Worm (Caenorhabditis elegans): Measurements from ENCODE around the gene C15H11.1.

C15H11.1 gene

ce11 chrV:14394743-14395142 lies 1.1 kb downstream of the C15H11.1 start, which contains the start of gene C15H11.13:
TSS of gene C15H11.13 (plus strand) at chrV:14395043.
- TF ChIP-seq klf-2 (GFP tag; conservative IDR thresholded peaks at IDR 0.05), result no peak
- TF ChIP-seq ref-1 (GFP tag; conservative IDR thresholded peaks at IDR 0.05), result no peak
- no peak for TF ChIP-seq med-1 (GFP tag; optimal IDR thresholded peaks at IDR 0.05; ENCODE audit: insufficient read depth)
- no peak for TF ChIP-seq tab-1 (GFP tag; IDR thresholded peaks at IDR 0.05)
- TF ChIP-seq ztf-29 (GFP tag; IDR thresholded peaks at IDR 0.05), result no peak
- TF ChIP-seq T22C8.4 (GFP tag; IDR thresholded peaks at IDR 0.05), result no peak
- TF ChIP-seq cog-1 (tag; optimal IDR thresholded peaks at IDR 0.05), result no peak
- no peak for TF ChIP-seq ztf-23 (GFP tag; IDR thresholded peaks at IDR 0.05)
- no peak for TF ChIP-seq flt-1 (GFP tag; IDR thresholded peaks at IDR 0.05)

- TF ChIP-seq ztf-23 (GFP tag; IDR thresholded peaks at IDR 0.05), result no peak
- no peak for TF ChIP-seq ref-1 (GFP tag; conservative IDR thresholded peaks at IDR 0.05)
- no peak for TF ChIP-seq T22C8.4 (GFP tag; IDR thresholded peaks at IDR 0.05)
- TF ChIP-seq klf-2 (GFP tag; conservative IDR thresholded peaks at IDR 0.05), result no peak
- no peak for TF ChIP-seq med-1 (GFP tag; optimal IDR thresholded peaks at IDR 0.05; ENCODE audit: insufficient read depth)
- no peak for TF ChIP-seq flt-1 (GFP tag; IDR thresholded peaks at IDR 0.05)
- no peak for TF ChIP-seq tab-1 (GFP tag; IDR thresholded peaks at IDR 0.05)
- no peak for TF ChIP-seq ztf-29 (GFP tag; IDR thresholded peaks at IDR 0.05)
- TF ChIP-seq cog-1 (tag; optimal IDR thresholded peaks at IDR 0.05), result no peak
Measured at ce11 chrV:14396123-14396669, 2.6 kb downstream of the C15H11.1 start.

DNA sequence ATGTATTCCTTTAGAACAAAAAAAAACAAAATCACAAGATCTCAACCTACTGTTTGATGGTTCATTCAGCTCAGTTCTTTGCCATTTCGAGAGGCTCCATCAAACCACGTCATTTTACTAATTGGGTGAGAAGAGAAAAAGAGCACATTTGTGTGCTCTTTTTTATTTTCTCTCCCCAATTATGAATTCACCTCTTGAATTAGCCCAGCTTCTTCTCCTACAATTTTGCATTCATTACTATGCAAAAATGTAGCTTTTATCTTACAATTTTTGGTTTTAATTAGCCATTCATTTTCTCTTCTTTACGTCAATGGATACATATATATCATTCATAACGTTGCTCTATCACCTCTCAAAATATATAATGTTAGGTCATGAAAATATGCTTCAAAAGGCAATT lies 12.0 kb downstream of the C15H11.1 start:
- TF ChIP-seq med-1 (GFP tag; optimal IDR thresholded peaks at IDR 0.05; ENCODE audit: insufficient read depth) (no peak), ztf-23 (GFP tag; IDR thresholded peaks at IDR 0.05) (no peak), ztf-29 (GFP tag; IDR thresholded peaks at IDR 0.05) (no peak), flt-1 (GFP tag; IDR thresholded peaks at IDR 0.05) (no peak), klf-2 (GFP tag; conservative IDR thresholded peaks at IDR 0.05) (no peak), tab-1 (GFP tag; IDR thresholded peaks at IDR 0.05) (no peak), cog-1 (tag; optimal IDR thresholded peaks at IDR 0.05) (no peak), ref-1 (GFP tag; conservative IDR thresholded peaks at IDR 0.05) (no peak), T22C8.4 (GFP tag; IDR thresholded peaks at IDR 0.05) (no peak)

DNA sequence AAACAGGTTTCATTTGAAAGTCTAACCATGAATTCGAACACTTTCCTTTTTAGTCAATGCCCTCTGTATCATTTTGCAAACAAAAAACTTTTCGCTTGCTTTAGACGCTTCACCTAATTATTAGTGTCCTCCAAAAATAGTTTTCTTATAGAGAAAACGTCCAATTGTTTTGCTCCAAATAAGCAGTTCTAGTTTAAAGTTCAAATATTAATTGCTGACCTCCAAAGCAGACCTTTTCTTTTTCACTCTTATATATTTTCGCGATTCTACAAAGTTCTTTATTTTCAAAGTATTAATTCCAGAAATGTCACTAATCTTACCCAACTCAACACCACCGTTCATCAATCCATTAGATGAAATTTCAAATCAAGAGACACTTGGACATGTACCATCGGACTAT lies 15.2 kb downstream of the C15H11.1 start, which contains the start of gene gnrr-2:
gnrr-2 (plus strand) TSS at position 301 of the 400 bp plus-strand sequence.
- TF ChIP-seq cog-1 (tag; optimal IDR thresholded peaks at IDR 0.05) (no peak), med-1 (GFP tag; optimal IDR thresholded peaks at IDR 0.05; ENCODE audit: insufficient read depth) (no peak), flt-1 (GFP tag; IDR thresholded peaks at IDR 0.05) (no peak), ztf-23 (GFP tag; IDR thresholded peaks at IDR 0.05) (no peak), ref-1 (GFP tag; conservative IDR thresholded peaks at IDR 0.05) (no peak), tab-1 (GFP tag; IDR thresholded peaks at IDR 0.05) (no peak), ztf-29 (GFP tag; IDR thresholded peaks at IDR 0.05) (no peak), klf-2 (GFP tag; conservative IDR thresholded peaks at IDR 0.05) (no peak), T22C8.4 (GFP tag; IDR thresholded peaks at IDR 0.05) (no peak)

ce11 chrV:14409905-14410304 lies 16.3 kb downstream of the C15H11.1 start:
- TF ChIP-seq klf-2 (GFP tag; conservative IDR thresholded peaks at IDR 0.05), result no peak
- TF ChIP-seq ztf-29 (GFP tag; IDR thresholded peaks at IDR 0.05), result no peak
- no peak for TF ChIP-seq cog-1 (tag; optimal IDR thresholded peaks at IDR 0.05)
- no peak for TF ChIP-seq ref-1 (GFP tag; conservative IDR thresholded peaks at IDR 0.05)
- no peak for TF ChIP-seq flt-1 (GFP tag; IDR thresholded peaks at IDR 0.05)
- no peak for TF ChIP-seq ztf-23 (GFP tag; IDR thresholded peaks at IDR 0.05)
- no peak for TF ChIP-seq tab-1 (GFP tag; IDR thresholded peaks at IDR 0.05)
- no peak for TF ChIP-seq med-1 (GFP tag; optimal IDR thresholded peaks at IDR 0.05; ENCODE audit: insufficient read depth)
- no peak for TF ChIP-seq T22C8.4 (GFP tag; IDR thresholded peaks at IDR 0.05)

DNA sequence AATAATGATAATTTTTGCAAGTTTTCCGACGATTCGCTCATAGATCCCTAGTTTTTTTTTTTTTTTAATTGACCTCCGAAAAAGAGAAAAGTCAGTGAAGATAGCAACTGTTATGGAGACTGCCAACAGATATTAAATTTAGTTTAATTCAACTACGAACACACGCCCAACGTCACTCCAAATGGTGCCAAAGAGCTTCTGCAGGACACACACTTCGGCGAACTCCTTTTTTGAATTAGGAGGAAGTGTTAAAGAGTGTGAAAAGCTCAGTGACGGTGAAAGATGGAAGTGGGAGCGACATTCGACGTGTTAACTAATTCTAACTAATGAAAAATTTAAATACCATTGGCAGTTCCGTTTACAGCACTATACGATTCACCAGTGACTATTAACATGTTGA lies 18.4 kb downstream of the C15H11.1 start:
- TF ChIP-seq med-1 (GFP tag; optimal IDR thresholded peaks at IDR 0.05; ENCODE audit: insufficient read depth) (no peak), cog-1 (tag; optimal IDR thresholded peaks at IDR 0.05) (no peak)

DNA sequence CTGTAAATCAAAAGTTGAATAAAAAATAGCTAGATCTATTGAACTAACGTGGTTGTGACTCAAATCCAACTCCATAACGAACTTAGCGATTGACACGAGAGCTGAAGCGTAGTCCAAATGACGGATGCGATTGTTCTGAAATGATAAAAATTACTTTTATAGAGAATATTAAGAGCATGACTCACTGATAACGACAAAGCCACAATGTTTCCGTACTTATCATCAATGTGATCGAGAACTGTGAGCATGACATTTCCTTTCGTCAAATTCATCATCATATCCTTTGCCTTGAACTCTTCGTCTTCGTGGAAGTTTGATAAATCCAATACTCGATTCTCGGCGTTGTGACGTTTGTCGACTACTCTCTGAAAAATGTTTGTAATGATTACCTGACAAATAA lies 20.4 kb downstream of the C15H11.1 start:
- TF ChIP-seq flt-1 (GFP tag; IDR thresholded peaks at IDR 0.05) (no peak), T22C8.4 (GFP tag; IDR thresholded peaks at IDR 0.05) (no peak), ztf-29 (GFP tag; IDR thresholded peaks at IDR 0.05) (no peak), med-1 (GFP tag; optimal IDR thresholded peaks at IDR 0.05; ENCODE audit: insufficient read depth) (no peak), cog-1 (tag; optimal IDR thresholded peaks at IDR 0.05) (no peak), ref-1 (GFP tag; conservative IDR thresholded peaks at IDR 0.05) (no peak), tab-1 (GFP tag; IDR thresholded peaks at IDR 0.05) (no peak), ztf-23 (GFP tag; IDR thresholded peaks at IDR 0.05) (no peak), klf-2 (GFP tag; conservative IDR thresholded peaks at IDR 0.05) (no peak)

DNA sequence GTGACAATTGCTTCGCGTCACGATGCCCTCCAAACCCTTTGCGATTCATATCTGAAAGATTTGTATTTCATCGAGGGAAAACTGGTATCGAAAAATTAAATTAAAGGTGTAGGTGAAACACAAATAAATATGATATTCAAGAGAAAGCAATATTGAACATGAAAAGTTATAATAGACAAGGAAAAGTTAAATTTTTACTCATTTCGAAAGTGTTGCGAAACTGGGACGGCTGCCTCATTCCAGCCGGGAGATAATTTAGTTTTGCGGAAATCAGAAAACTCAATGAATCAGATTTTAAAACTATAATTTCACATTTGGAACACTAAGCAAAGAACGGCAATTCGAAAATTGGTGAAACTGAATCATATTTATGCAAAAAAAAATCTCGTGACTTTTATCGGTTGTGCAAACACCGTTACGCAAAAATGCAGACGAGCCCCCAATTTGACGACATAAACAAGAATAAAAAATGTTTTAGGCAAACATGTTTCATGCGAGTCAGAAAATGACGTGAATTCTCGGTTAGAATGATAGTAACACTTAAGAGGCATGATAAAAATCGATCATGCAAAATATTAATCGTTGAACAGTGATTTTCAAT lies 21.5 kb downstream of the C15H11.1 start, which contains the start of the genes nxf-1 and C15H11.11:
nxf-1 (minus strand) TSS at position 51 of the 601 bp plus-strand sequence.
C15H11.11 (plus strand) TSS at position 536 of the 601 bp plus-strand sequence.
- TF ChIP-seq ztf-23 (GFP tag; IDR thresholded peaks at IDR 0.05) (no peak), T22C8.4 (GFP tag; IDR thresholded peaks at IDR 0.05) (no peak), cog-1 (tag; optimal IDR thresholded peaks at IDR 0.05) (no peak), flt-1 (GFP tag; IDR thresholded peaks at IDR 0.05) (no peak), klf-2 (GFP tag; conservative IDR thresholded peaks at IDR 0.05) (no peak), med-1 (GFP tag; optimal IDR thresholded peaks at IDR 0.05; ENCODE audit: insufficient read depth) (no peak), tab-1 (GFP tag; IDR thresholded peaks at IDR 0.05) (no peak), ztf-29 (GFP tag; IDR thresholded peaks at IDR 0.05) (no peak), ref-1 (GFP tag; conservative IDR thresholded peaks at IDR 0.05) (no peak)

ce11 chrV:14417735-14418134 lies 24.1 kb downstream of the C15H11.1 start, which contains the start of the genes nxf-2 and set-31:
TSS of gene nxf-2 (minus strand) at chrV:14417835.
TSS of gene set-31 (plus strand) at chrV:14417903.
- TF ChIP-seq tab-1 (GFP tag; IDR thresholded peaks at IDR 0.05) (no peak), klf-2 (GFP tag; conservative IDR thresholded peaks at IDR 0.05) (no peak), ztf-29 (GFP tag; IDR thresholded peaks at IDR 0.05) (no peak), med-1 (GFP tag; optimal IDR thresholded peaks at IDR 0.05; ENCODE audit: insufficient read depth) (no peak), ztf-23 (GFP tag; IDR thresholded peaks at IDR 0.05) (no peak), ref-1 (GFP tag; conservative IDR thresholded peaks at IDR 0.05) (no peak), T22C8.4 (GFP tag; IDR thresholded peaks at IDR 0.05) (no peak), cog-1 (tag; optimal IDR thresholded peaks at IDR 0.05) (no peak), flt-1 (GFP tag; IDR thresholded peaks at IDR 0.05) (no peak)
